Worm (Caenorhabditis elegans) whole organism, L2 larva: Measurements from ENCODE around the gene ndua-7.

Source experiments
- lsy-2 ChIP-seq, 2 experiments: fragments of 150-350 bp in 1 of 2; sonication (generic microtip) in 1 of 2; optimal IDR thresholded peaks; 2 replicates each; lab custom pipeline; 2014 to 2017; ENCODE audit warnings: missing biosample characterization in 2 of 2, missing genetic modification characterization in 2 of 2
- nhr-12 ChIP-seq: fragments of 150-350 bp; optimal IDR thresholded peaks from 2 replicates; lab custom pipeline; 2014; ENCODE audit warnings: missing biosample characterization, missing genetic modification characterization
- peb-1 ChIP-seq: fragments of 150-350 bp; optimal IDR thresholded peaks from 2 replicates; lab custom pipeline; 2014; ENCODE audit warnings: missing biosample characterization, missing genetic modification characterization
- ztf-1 ChIP-seq: fragments of 200-800 bp; sonication (Bioruptor generic); conservative IDR thresholded peaks from 2 replicates; pipeline ENCODE4 v1.3.6; 2022; ENCODE audit warnings: missing genetic modification characterization, missing compliant biosample characterization
- ztf-11 ChIP-seq: sonication (generic microtip); optimal IDR thresholded peaks from 2 replicates; lab custom pipeline; 2017; ENCODE audit warnings: missing biosample characterization, missing genetic modification characterization

- TF ChIP-seq ztf-11 (tag; lab: Kevin White, UChicago) (no peak), nhr-12 (no peak), peb-1 (tag; lab: Kevin White, UChicago) (no peak), lsy-2 (tag; optimal IDR thresholded peaks at IDR 0.05; lab: Kevin White, UChicago) (no peak), ztf-1 (no peak)
Observed at ce11 chrII:13540956-13541355, 46.6 kb upstream of the ndua-7 start, which contains the start of the genes noa-1 and Y48E1B.17.
